Worm (Caenorhabditis elegans) whole organism, early embryonic: ENCODE results near the gene B0334.4.

Experiments used
- aly-1 ChIP-seq: sonication (generic microtip); optimal IDR thresholded peaks from 2 replicates; lab custom pipeline; 2016; ENCODE audit warnings: missing genetic modification characterization, missing compliant biosample characterization
- ets-7 ChIP-seq: sonication (generic microtip); optimal IDR thresholded peaks from 2 replicates; lab custom pipeline; 2016; ENCODE audit warnings: missing genotype, missing genetic modification characterization, missing compliant biosample characterization
- scrt-1 ChIP-seq: fragments of 200-800 bp; sonication (Bioruptor generic); IDR thresholded peaks from 2 replicates; pipeline ENCODE4 v1.3.6; 2022; ENCODE audit warnings: missing genetic modification characterization, missing compliant biosample characterization
- sea-1 ChIP-seq: fragments of 200-800 bp; sonication (Bioruptor generic); conservative IDR thresholded peaks from 2 replicates; pipeline ENCODE4 v1.3.6; 2022; ENCODE audit warnings: missing genetic modification characterization, missing compliant biosample characterization

- TF ChIP-seq aly-1 (tag; lab: Kevin White, UChicago) (no peak), sea-1 (GFP tag; lab: Robert Waterston, UW) (no peak), scrt-1 (no peak), ets-7 (no peak)
Measured at ce11 chrII:11455140-11455539, 40.4 kb upstream of the B0334.4 start.
